Worm (Caenorhabditis elegans) whole organism, L3 larva: ENCODE measurements around the gene hex-1.

ENCODE experiments used
- R02D3.7 ChIP-seq: fragments of 150-350 bp; optimal IDR thresholded peaks from 2 replicates; lab custom pipeline; 2014; ENCODE audit warnings: missing biosample characterization, missing genetic modification characterization
- ZK546.5 ChIP-seq: sonication (generic microtip); optimal IDR thresholded peaks from 2 replicates; lab custom pipeline; 2017; ENCODE audit warnings: missing biosample characterization, missing genetic modification characterization
- aly-2 ChIP-seq: fragments of 150-350 bp; optimal IDR thresholded peaks from 2 replicates; lab custom pipeline; 2014; ENCODE audit warnings: missing biosample characterization, missing genetic modification characterization
- ama-1 ChIP-seq: fragments of 150-350 bp; optimal IDR thresholded peaks from 2 replicates; lab custom pipeline; 2018
- ceh-28 ChIP-seq: fragments of 150-350 bp; optimal IDR thresholded peaks from 2 replicates; lab custom pipeline; 2014; ENCODE audit warnings: missing biosample characterization, missing genetic modification reagents, missing genetic modification characterization
- ceh-82 ChIP-seq: fragments of 150-350 bp; optimal IDR thresholded peaks from 2 replicates; lab custom pipeline; 2014; ENCODE audit warnings: missing biosample characterization, missing genetic modification characterization
- ceh-9 ChIP-seq: sonication (generic microtip); optimal IDR thresholded peaks from 2 replicates; lab custom pipeline; 2018; ENCODE audit warnings: missing biosample characterization, missing genetic modification characterization
- daf-12 ChIP-seq: fragments of 150-350 bp; optimal IDR thresholded peaks from 2 replicates; lab custom pipeline; 2014; ENCODE audit warnings: missing biosample characterization, missing genetic modification reagents, missing genetic modification characterization
- egl-27 ChIP-seq: sonication (generic microtip); optimal IDR thresholded peaks from 4 replicates; lab custom pipeline; 2017; ENCODE audit warnings: missing biosample characterization, missing genetic modification reagents, missing genetic modification characterization
- egl-5 ChIP-seq: fragments of 150-350 bp; optimal IDR thresholded peaks from 2 replicates; lab custom pipeline; 2017; ENCODE audit warnings: missing biosample characterization, missing genetic modification reagents, missing genetic modification characterization, inconsistent platforms
- elt-1 ChIP-seq: fragments of 150-350 bp; optimal IDR thresholded peaks from 2 replicates; lab custom pipeline; 2014; ENCODE audit warnings: missing biosample characterization, missing genetic modification characterization
- elt-2 ChIP-seq: sonication (generic microtip); optimal IDR thresholded peaks from 2 replicates; lab custom pipeline; 2016; ENCODE audit warnings: missing genetic modification reagents, mild to moderate bottlenecking, missing genetic modification characterization, missing compliant biosample characterization
- elt-3 ChIP-seq, 3 experiments: fragments of 150-350 bp in 1 of 3; sonication (generic microtip) in 2 of 3; optimal IDR thresholded peaks; 2 replicates in 2 of 3; 4 replicates in 1 of 3; lab custom pipeline; 2014 to 2017; ENCODE audit warnings: missing biosample characterization in 3 of 3, missing genetic modification characterization in 3 of 3
- eor-1 ChIP-seq, 2 experiments: fragments of 150-350 bp; optimal IDR thresholded peaks; 2 replicates each; lab custom pipeline; 2014 to 2018; ENCODE audit warnings: missing biosample characterization in 2 of 2, missing genetic modification characterization in 2 of 2
- fkh-10 ChIP-seq: sonication (generic microtip); optimal IDR thresholded peaks from 2 replicates; lab custom pipeline; 2017; ENCODE audit warnings: missing biosample characterization, missing genetic modification reagents, missing genetic modification characterization
- fkh-2 ChIP-seq: fragments of 150-350 bp; optimal IDR thresholded peaks from 2 replicates; lab custom pipeline; 2014; ENCODE audit warnings: missing biosample characterization, missing genetic modification reagents, missing genetic modification characterization
- fos-1 ChIP-seq: fragments of 150-350 bp; optimal IDR thresholded peaks from 2 replicates; lab custom pipeline; 2014; ENCODE audit warnings: missing biosample characterization, missing genetic modification characterization
- hmg-11 ChIP-seq: sonication (generic microtip); optimal IDR thresholded peaks from 2 replicates; lab custom pipeline; 2016; ENCODE audit warnings: missing genetic modification characterization, missing compliant biosample characterization
- jun-1 ChIP-seq: fragments of 150-350 bp; optimal IDR thresholded peaks from 2 replicates; lab custom pipeline; 2014; ENCODE audit warnings: missing biosample characterization, missing genetic modification reagents, missing genetic modification characterization
- lin-15B ChIP-seq: fragments of 150-350 bp; optimal IDR thresholded peaks from 2 replicates; lab custom pipeline; 2014; ENCODE audit warnings: missing biosample characterization, missing genetic modification characterization
- lin-39 ChIP-seq: fragments of 150-350 bp; optimal IDR thresholded peaks from 2 replicates; lab custom pipeline; 2018; ENCODE audit warnings: missing biosample characterization, missing genetic modification reagents, missing genetic modification characterization
- lsy-12 ChIP-seq: sonication (generic microtip); optimal IDR thresholded peaks from 2 replicates; lab custom pipeline; 2016; ENCODE audit warnings: mild to moderate bottlenecking, missing genetic modification characterization, missing compliant biosample characterization
- mdl-1 ChIP-seq: fragments of 150-350 bp; optimal IDR thresholded peaks from 2 replicates; lab custom pipeline; 2014; ENCODE audit warnings: missing biosample characterization, missing genetic modification characterization
- nfya-1 ChIP-seq: sonication (generic microtip); optimal IDR thresholded peaks from 2 replicates; lab custom pipeline; 2017; ENCODE audit warnings: missing genetic modification characterization, mild to moderate bottlenecking, missing compliant biosample characterization, antibody characterized with exemption, moderate library complexity; ENCODE audit not compliant: insufficient read depth
- nhr-11 ChIP-seq: fragments of 150-350 bp; optimal IDR thresholded peaks from 2 replicates; lab custom pipeline; 2014; ENCODE audit warnings: missing biosample characterization, missing genetic modification characterization
- nhr-12 ChIP-seq: fragments of 150-350 bp; optimal IDR thresholded peaks from 2 replicates; lab custom pipeline; 2014; ENCODE audit warnings: missing biosample characterization, missing genetic modification characterization
- nhr-23 ChIP-seq: fragments of 150-350 bp; optimal IDR thresholded peaks from 2 replicates; lab custom pipeline; 2014; ENCODE audit warnings: missing biosample characterization, missing genetic modification reagents, missing genetic modification characterization
- nhr-237 ChIP-seq: fragments of 150-350 bp; optimal IDR thresholded peaks from 2 replicates; lab custom pipeline; 2014; ENCODE audit warnings: missing biosample characterization, missing genetic modification characterization
- nhr-25 ChIP-seq: sonication (generic microtip); optimal IDR thresholded peaks from 2 replicates; lab custom pipeline; 2017; ENCODE audit warnings: missing biosample characterization, missing genetic modification characterization
- nhr-43 ChIP-seq: sonication (generic microtip); optimal IDR thresholded peaks from 2 replicates; lab custom pipeline; 2016; ENCODE audit warnings: mild to moderate bottlenecking, missing genetic modification characterization, missing compliant biosample characterization; ENCODE audit not compliant: poor library complexity, severe bottlenecking
- nhr-67 ChIP-seq: fragments of 150-350 bp; optimal IDR thresholded peaks from 2 replicates; lab custom pipeline; 2014; ENCODE audit warnings: missing biosample characterization, missing genetic modification characterization
- nhr-77 ChIP-seq: fragments of 150-350 bp; optimal IDR thresholded peaks from 2 replicates; lab custom pipeline; 2014; ENCODE audit warnings: missing biosample characterization, missing genetic modification characterization
- pha-4 ChIP-seq: fragments of 150-350 bp; optimal IDR thresholded peaks from 2 replicates; lab custom pipeline; 2014; ENCODE audit warnings: missing biosample characterization, missing genetic modification reagents, missing genetic modification characterization
- pqm-1 ChIP-seq: fragments of 150-350 bp; optimal IDR thresholded peaks from 2 replicates; lab custom pipeline; 2017; ENCODE audit warnings: missing biosample characterization, missing genetic modification characterization, inconsistent platforms
- sea-2 ChIP-seq: fragments of 150-350 bp; sonication (generic microtip); optimal IDR thresholded peaks from 4 replicates; lab custom pipeline; 2014; ENCODE audit warnings: missing biosample characterization, missing genetic modification reagents, missing genetic modification characterization
- skn-1 ChIP-seq: fragments of 150-350 bp; optimal IDR thresholded peaks from 2 replicates; lab custom pipeline; 2014; ENCODE audit warnings: missing biosample characterization, missing genetic modification characterization
- snpc-4 ChIP-seq: fragments of 150-350 bp; optimal IDR thresholded peaks from 2 replicates; lab custom pipeline; 2014; ENCODE audit warnings: missing biosample characterization, missing genetic modification characterization
- tbx-2 ChIP-seq: sonication (generic microtip); optimal IDR thresholded peaks from 2 replicates; lab custom pipeline; 2016; ENCODE audit warnings: mild to moderate bottlenecking, missing genetic modification characterization, missing compliant biosample characterization
- unc-39 ChIP-seq: sonication (generic microtip); optimal IDR thresholded peaks from 4 replicates; lab custom pipeline; 2017; ENCODE audit warnings: missing biosample characterization, missing genetic modification characterization
- unc-62 ChIP-seq: fragments of 150-350 bp; sonication (generic microtip); optimal IDR thresholded peaks from 4 replicates; lab custom pipeline; 2014; ENCODE audit warnings: missing biosample characterization, missing genetic modification reagents, missing genetic modification characterization
- zag-1 ChIP-seq: fragments of 150-350 bp; optimal IDR thresholded peaks from 2 replicates; lab custom pipeline; 2014; ENCODE audit warnings: missing biosample characterization, missing genetic modification characterization
- ztf-11 ChIP-seq: fragments of 150-350 bp; optimal IDR thresholded peaks from 2 replicates; lab custom pipeline; 2014; ENCODE audit warnings: missing biosample characterization, missing genetic modification characterization
- ztf-4 ChIP-seq: fragments of 150-350 bp; optimal IDR thresholded peaks from 2 replicates; lab custom pipeline; 2014; ENCODE audit warnings: missing biosample characterization, missing genetic modification characterization

hex-1 gene

ce11 chrX:2237438-2237961 lies 16.6 kb downstream of the hex-1 start, which contains the start of gene vha-15:
Gene vha-15, plus strand, starts transcription at chrX:2237911.
- TF ChIP-seq unc-39 (tag; lab: Kevin White, UChicago) (no peak), nhr-23 (tag; lab: Kevin White, UChicago) (peak; percentile 73), ceh-82 (tag; lab: Kevin White, UChicago) (no peak), nhr-43 (tag; lab: Kevin White, UChicago) (peak; percentile 48), fkh-10 (GFP tag; lab: Kevin White, UChicago) (peak; percentile 46), nfya-1 (peak; percentile 95), egl-27 (no peak), lin-15B (tag; lab: Kevin White, UChicago) (peak; percentile 75), elt-1 (tag; lab: Kevin White, UChicago) (peak; percentile 7), ztf-11 (no peak), ceh-28 (tag; lab: Kevin White, UChicago) (peak; percentile 93), elt-2 (tag; lab: Kevin White, UChicago) (peak; percentile 63), nhr-237 (tag; lab: Kevin White, UChicago) (no peak), jun-1 (tag; lab: Kevin White, UChicago) (peak; percentile 9), sea-2 (GFP tag; lab: Kevin White, UChicago) (peak; percentile 26), nhr-11 (no peak), ama-1 (lab: Kevin White, UChicago) (no peak), skn-1 (tag; lab: Kevin White, UChicago) (peak; percentile 37), lin-39 (peak; percentile 85), hmg-11 (tag; lab: Kevin White, UChicago) (peak; percentile 65), R02D3.7 (tag; lab: Kevin White, UChicago) (peak; percentile 49), pqm-1 (peak; percentile 62), nhr-77 (tag; lab: Kevin White, UChicago) (no peak), pha-4 (tag; lab: Kevin White, UChicago) (peak; percentile 86), fkh-2 (no peak), egl-5 (tag; lab: Kevin White, UChicago) (peak; percentile 3), snpc-4 (tag; lab: Kevin White, UChicago) (peak; percentile 68), ZK546.5 (tag; lab: Kevin White, UChicago) (peak; percentile 18), nhr-25 (tag; lab: Kevin White, UChicago) (peak; percentile 93)

ce11 chrX:2241147-2241798 lies 20.3 kb downstream of the hex-1 start:
- TF ChIP-seq aly-2 (tag; lab: Kevin White, UChicago) (peak; percentile 60), egl-27 (no peak), mdl-1 (no peak), elt-3 (tag; optimal IDR thresholded peaks at IDR 0.05; lab: Kevin White, UChicago) (no peak), nhr-77 (tag; lab: Kevin White, UChicago) (peak; percentile 81)

- no peak for TF ChIP-seq fkh-2
- TF ChIP-seq elt-2 (tag; lab: Kevin White, UChicago) = peak; percentile 86
- no peak for TF ChIP-seq nhr-12 (tag; lab: Kevin White, UChicago)
- TF ChIP-seq ztf-11 = no peak
- peak; percentile 22 for TF ChIP-seq unc-39 (tag; lab: Kevin White, UChicago)
- TF ChIP-seq ama-1 (lab: Kevin White, UChicago) = peak; percentile 87
- TF ChIP-seq ceh-9 = no peak
- peak in 1 of 2 experiments; percentile 58 for TF ChIP-seq eor-1 (tag; optimal IDR thresholded peaks at IDR 0.05; lab: Kevin White, UChicago)
- peak; percentile 84 for TF ChIP-seq ztf-4 (tag; lab: Kevin White, UChicago)
- peak; percentile 87 for TF ChIP-seq tbx-2 (tag; lab: Kevin White, UChicago)
- peak; percentile 4 for TF ChIP-seq fos-1 (tag; lab: Kevin White, UChicago)
- TF ChIP-seq pha-4 (tag; lab: Kevin White, UChicago) = peak; percentile 99
- TF ChIP-seq lsy-12 (tag; lab: Kevin White, UChicago) = peak; percentile 95
- TF ChIP-seq zag-1 (tag; lab: Kevin White, UChicago) = peak; percentile 70
- TF ChIP-seq nhr-11 = peak; percentile 93
- peak; percentile 93 for TF ChIP-seq ceh-28 (tag; lab: Kevin White, UChicago)
- peak; percentile 97 for TF ChIP-seq lin-15B (tag; lab: Kevin White, UChicago)
- peak; percentile 87 for TF ChIP-seq R02D3.7 (tag; lab: Kevin White, UChicago)
- TF ChIP-seq daf-12 (tag; lab: Kevin White, UChicago) = no peak
- peak; percentile 100 for TF ChIP-seq nhr-25 (tag; lab: Kevin White, UChicago)
- TF ChIP-seq skn-1 (tag; lab: Kevin White, UChicago) = peak; percentile 92
- TF ChIP-seq nhr-67 (tag; lab: Kevin White, UChicago) = no peak
- peak; percentile 88 for TF ChIP-seq jun-1 (tag; lab: Kevin White, UChicago)
- TF ChIP-seq nhr-23 (tag; lab: Kevin White, UChicago) = peak; percentile 99
- TF ChIP-seq nhr-77 (tag; lab: Kevin White, UChicago) = peak; percentile 86
- peak; percentile 78 for TF ChIP-seq ceh-82 (tag; lab: Kevin White, UChicago)
- TF ChIP-seq unc-62 (GFP tag; lab: Kevin White, UChicago) = peak; percentile 80
- TF ChIP-seq lin-39 = peak; percentile 98
- peak; percentile 24 for TF ChIP-seq aly-2 (tag; lab: Kevin White, UChicago)
- TF ChIP-seq nhr-43 (tag; lab: Kevin White, UChicago) = peak; percentile 97
- no peak for TF ChIP-seq mdl-1
- peak; percentile 93 for TF ChIP-seq egl-5 (tag; lab: Kevin White, UChicago)
- TF ChIP-seq egl-27 = peak; percentile 91
- peak; percentile 98 for TF ChIP-seq hmg-11 (tag; lab: Kevin White, UChicago)
- TF ChIP-seq pqm-1 = peak; percentile 97
Measured at ce11 chrX:2242568-2243185, 21.7 kb downstream of the hex-1 start, which contains the start of gene rpl-11.2. Gene rpl-11.2, minus strand, starts transcription at chrX:2242618.
